Fruit fly (Drosophila melanogaster): ENCODE results near the gene bru2.

Gene bru2

DNA sequence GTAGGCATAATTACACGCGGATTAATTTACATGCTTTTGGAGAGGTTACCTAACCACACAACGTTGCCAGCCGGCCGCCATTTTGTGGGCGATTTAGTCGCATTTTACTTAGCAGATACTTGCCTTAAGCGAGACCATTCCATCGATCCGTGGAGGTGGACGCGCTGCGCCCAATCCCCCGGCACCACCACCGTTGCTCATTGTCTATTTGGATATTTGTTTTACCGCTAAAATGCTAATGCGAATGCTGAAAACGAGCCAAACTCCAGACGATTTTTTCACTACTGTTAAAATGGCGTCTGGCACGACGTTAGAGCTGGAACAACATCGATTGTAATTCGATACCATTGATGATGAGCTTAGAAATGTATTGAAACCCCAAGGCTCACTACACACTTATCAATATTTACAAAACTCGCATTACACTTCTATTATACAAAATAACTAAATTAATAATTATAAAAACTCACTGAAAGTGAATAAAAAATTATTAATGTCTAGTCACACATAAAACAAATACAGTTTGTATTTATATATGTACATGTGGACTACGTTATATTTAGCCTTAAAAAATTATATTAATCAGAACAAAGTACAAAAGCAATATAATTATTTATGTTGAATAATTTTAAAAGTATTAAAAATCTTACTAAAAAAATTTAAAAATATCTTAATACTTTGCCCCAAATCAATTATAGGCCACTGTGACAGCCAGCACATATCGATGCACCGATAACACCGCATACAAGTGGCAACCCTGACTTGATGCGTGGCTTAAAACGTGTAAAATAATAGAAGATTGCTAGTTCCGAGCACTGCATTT is 89.9 kb downstream of the bru2 start, which contains the start of gene eRF3 (continued):
- 0 out of 2 replicates have a peak, but pooled peaks have one; percentile 34 for TF ChIP-seq Rx (GFP tag; IDR thresholded peaks at IDR 0.05)
- no peak for TF ChIP-seq zf30C (GFP tag; optimal IDR thresholded peaks at IDR 0.05)
- TF ChIP-seq Hand (GFP tag; optimal IDR thresholded peaks at IDR 0.05), result peak; percentile 18
- TF ChIP-seq corto (GFP tag; optimal IDR thresholded peaks at IDR 0.05), result no peak
- TF ChIP-seq sna (GFP tag; IDR thresholded peaks at IDR 0.05; ENCODE audit: partially characterized antibody), result peak; percentile 30; the same call in 1 of the 2 replicates
- peak; percentile 81 for TF ChIP-seq CG15601 (tag; optimal IDR thresholded peaks at IDR 0.05)
- TF ChIP-seq NFAT (GFP tag; IDR thresholded peaks at IDR 0.05), result peak; percentile 70
- no peak for TF ChIP-seq sim (GFP tag; IDR thresholded peaks at IDR 0.05)
- TF ChIP-seq MTF-1 (GFP tag; optimal IDR thresholded peaks at IDR 0.05; ENCODE audit: borderline replicate concordance), result no peak
- 0 out of 3 replicates have a peak, but pooled peaks have one; percentile 42 for TF ChIP-seq HLH4C (GFP tag; IDR thresholded peaks at IDR 0.05; ENCODE audit: partially characterized antibody)
- peak; percentile 69 for TF ChIP-seq CG4404 (GFP tag; IDR thresholded peaks at IDR 0.05)
- TF ChIP-seq cato (GFP tag; optimal IDR thresholded peaks at IDR 0.05; ENCODE audit: borderline replicate concordance), result no peak
- peak; percentile 76 for TF ChIP-seq sug (tag; optimal IDR thresholded peaks at IDR 0.05)
- no peak for TF ChIP-seq hbn (GFP tag; IDR thresholded peaks at IDR 0.05; ENCODE audit: partially characterized antibody)
- no peak for TF ChIP-seq CG9876 (GFP tag; optimal IDR thresholded peaks at IDR 0.05)
- no peak for TF ChIP-seq CG15479 (GFP tag; optimal IDR thresholded peaks at IDR 0.05)
- TF ChIP-seq CG14050 (GFP tag; IDR thresholded peaks at IDR 0.05), result no peak; the same call in 2 of the 3 replicates
- no peak for TF ChIP-seq Stat92E (GFP tag; optimal IDR thresholded peaks at IDR 0.05)
- peak; percentile 35 for TF ChIP-seq pzg (GFP tag; optimal IDR thresholded peaks at IDR 0.05)
- no peak for TF ChIP-seq CG17802 (tag; optimal IDR thresholded peaks at IDR 0.05)
- TF ChIP-seq h (optimal IDR thresholded peaks at IDR 0.05), result no peak
- TF ChIP-seq CG15514 (GFP tag; optimal IDR thresholded peaks at IDR 0.05), result no peak
- TF ChIP-seq NC2α (GFP tag; optimal IDR thresholded peaks at IDR 0.05), result no peak
- TF ChIP-seq gsb (GFP tag; IDR thresholded peaks at IDR 0.05), result peak; percentile 53; the same call in 1 of the 2 replicates
- no peak for TF ChIP-seq CG12219 (GFP tag; optimal IDR thresholded peaks at IDR 0.05)
- TF ChIP-seq dan (GFP tag; IDR thresholded peaks at IDR 0.05), result no peak
- no peak for TF ChIP-seq zen2 (GFP tag; IDR thresholded peaks at IDR 0.05; ENCODE audit: partially characterized antibody)
- peak; percentile 81 for TF ChIP-seq CG13296 (GFP tag; optimal IDR thresholded peaks at IDR 0.05)
- no peak for TF ChIP-seq CG1792 (GFP tag; optimal IDR thresholded peaks at IDR 0.05)
- TF ChIP-seq Rfx (GFP tag; IDR thresholded peaks at IDR 0.05), result peak; percentile 81
- peak; percentile 87 for TF ChIP-seq Ptx1 (GFP tag; IDR thresholded peaks at IDR 0.05)
- TF ChIP-seq Lpt (GFP tag; optimal IDR thresholded peaks at IDR 0.05), result no peak
- TF ChIP-seq D19B (GFP tag; optimal IDR thresholded peaks at IDR 0.05), result peak; percentile 23
- peak; percentile 78 for TF ChIP-seq fd3F (GFP tag; optimal IDR thresholded peaks at IDR 0.05)
- peak; percentile 65 for TF ChIP-seq danr (GFP tag; IDR thresholded peaks at IDR 0.05)
- peak; percentile 53; the same call in 1 of the 2 replicates for TF ChIP-seq ttk (GFP tag; IDR thresholded peaks at IDR 0.05)
- no peak for TF ChIP-seq aop (GFP tag; IDR thresholded peaks at IDR 0.05)
- TF ChIP-seq Dref (GFP tag; IDR thresholded peaks at IDR 0.05), result peak; percentile 71
- TF ChIP-seq CG5180 (GFP tag; optimal IDR thresholded peaks at IDR 0.05), result peak; percentile 31
- TF ChIP-seq bsh (GFP tag; optimal IDR thresholded peaks at IDR 0.05), result peak in 1 of 2 experiments; percentile 71
- peak; percentile 33 for TF ChIP-seq ATbp (GFP tag; optimal IDR thresholded peaks at IDR 0.05)
- no peak; the same call in 1 of the 3 replicates for TF ChIP-seq CG14860 (GFP tag; IDR thresholded peaks at IDR 0.05; ENCODE audit: partially characterized antibody)
- peak; percentile 76 for TF ChIP-seq CG1602 (GFP tag; optimal IDR thresholded peaks at IDR 0.05)
- TF ChIP-seq CG18262 (tag; optimal IDR thresholded peaks at IDR 0.05), result peak; percentile 91
- peak; percentile 41 for TF ChIP-seq kay (GFP tag; optimal IDR thresholded peaks at IDR 0.05)
- peak; percentile 87 for TF ChIP-seq CG15696 (tag; optimal IDR thresholded peaks at IDR 0.05)
- peak; percentile 40; the same call in 1 of the 2 replicates for TF ChIP-seq wdn (GFP tag; IDR thresholded peaks at IDR 0.05)
- peak; percentile 75 for TF ChIP-seq twi (tag; optimal IDR thresholded peaks at IDR 0.05)

Measured in whole organism, embryonic.